Worm (Caenorhabditis elegans) whole organism, L1 larva: Measurements from ENCODE around the gene syd-2.

Experiments
- C34B4.2 ChIP-seq: sonication (generic microtip); optimal IDR thresholded peaks from 2 replicates; lab custom pipeline; 2017; ENCODE audit warnings: mild to moderate bottlenecking, missing genetic modification characterization, missing compliant biosample characterization
- Y116A8C.19 ChIP-seq: sonication (generic microtip); optimal IDR thresholded peaks from 2 replicates; lab custom pipeline; 2016; ENCODE audit warnings: missing compliant biosample characterization, missing genetic modification characterization, borderline replicate concordance
- aly-2 ChIP-seq: fragments of 150-350 bp; optimal IDR thresholded peaks from 2 replicates; lab custom pipeline; 2014; ENCODE audit warnings: missing biosample characterization, missing genetic modification characterization
- ama-1 ChIP-seq: fragments of 150-350 bp; optimal IDR thresholded peaks from 2 replicates; lab custom pipeline; 2014
- ceh-63 ChIP-seq: fragments of 200-800 bp; sonication (Bioruptor generic); optimal IDR thresholded peaks from 2 replicates; lab custom pipeline; 2018; ENCODE audit warnings: mild to moderate bottlenecking, missing genetic modification characterization, missing compliant biosample characterization
- ceh-8 ChIP-seq: fragments of 200-800 bp; sonication (Bioruptor generic); optimal IDR thresholded peaks from 2 replicates; lab custom pipeline; 2018; ENCODE audit warnings: mild to moderate bottlenecking, missing genetic modification characterization, moderate library complexity, missing compliant biosample characterization
- ceh-82 ChIP-seq, 3 experiments: fragments of 150-350 bp in 1 of 3; sonication (generic microtip) in 2 of 3; optimal IDR thresholded peaks; 2 replicates each; lab custom pipeline; 2014 to 2017; ENCODE audit warnings: missing biosample characterization in 3 of 3, missing genetic modification characterization in 3 of 3
- ceh-88 ChIP-seq: fragments of 200-800 bp; sonication (Bioruptor generic); IDR thresholded peaks from 2 replicates; pipeline ENCODE4 v1.3.6; 2022; ENCODE audit warnings: missing genetic modification characterization, missing compliant biosample characterization
- ces-1 ChIP-seq: fragments of 150-350 bp; optimal IDR thresholded peaks from 2 replicates; lab custom pipeline; 2014; ENCODE audit warnings: missing biosample characterization, missing genetic modification reagents, missing genetic modification characterization
- dpl-1 ChIP-seq, 3 experiments: fragments of 150-350 bp in 2 of 3; sonication (generic microtip) in 1 of 3; optimal IDR thresholded peaks; 2 replicates each; lab custom pipeline; 2014 to 2017; ENCODE audit warnings: missing biosample characterization in 3 of 3, missing genetic modification characterization in 3 of 3, missing genetic modification reagents in 3 of 3
- dsc-1 ChIP-seq: sonication (generic microtip); optimal IDR thresholded peaks from 2 replicates; lab custom pipeline; 2016; ENCODE audit warnings: mild to moderate bottlenecking, missing genetic modification characterization, missing compliant biosample characterization
- efl-1 ChIP-seq, 4 experiments: fragments of 150-350 bp; optimal IDR thresholded peaks in 3 of 4; peaks in 1 of 4; 1 replicate in 1 of 4; 2 replicates in 3 of 4; lab custom pipeline; 2014; ENCODE audit warnings: missing biosample characterization in 2 of 4, missing genetic modification characterization in 2 of 4, missing genetic modification reagents in 2 of 4
- efl-3 ChIP-seq: fragments of 200-800 bp; sonication (Bioruptor generic); optimal IDR thresholded peaks from 2 replicates; lab custom pipeline; 2018; ENCODE audit warnings: mild to moderate bottlenecking, missing genetic modification characterization, missing compliant biosample characterization
- elt-2 ChIP-seq: sonication (generic microtip); optimal IDR thresholded peaks from 2 replicates; lab custom pipeline; 2016; ENCODE audit warnings: missing genetic modification characterization, mild to moderate bottlenecking, inconsistent platforms, missing compliant biosample characterization, missing genetic modification reagents
- elt-3 ChIP-seq, 6 experiments: fragments of 150-350 bp in 1 of 6; sonication (generic microtip); optimal IDR thresholded peaks; 2 replicates each; lab custom pipeline; 2017 to 2018; ENCODE audit warnings: missing biosample characterization in 6 of 6, missing genetic modification characterization in 6 of 6, inconsistent platforms in 1 of 6
- fkh-10 ChIP-seq: sonication (generic microtip); optimal IDR thresholded peaks from 2 replicates; lab custom pipeline; 2017; ENCODE audit warnings: missing biosample characterization, missing genetic modification reagents, missing genetic modification characterization
- fkh-4 ChIP-seq: sonication (generic microtip); optimal IDR thresholded peaks from 2 replicates; lab custom pipeline; 2016; ENCODE audit warnings: missing compliant biosample characterization, missing genetic modification characterization, borderline replicate concordance
- fos-1 ChIP-seq: fragments of 150-350 bp; optimal IDR thresholded peaks from 2 replicates; lab custom pipeline; 2014; ENCODE audit warnings: missing biosample characterization, missing genetic modification characterization
- grh-1 ChIP-seq: fragments of 200-800 bp; sonication (Bioruptor generic); IDR thresholded peaks from 2 replicates; pipeline ENCODE4 v1.3.6; 2022; ENCODE audit warnings: missing genetic modification reagents, missing genetic modification characterization, missing compliant biosample characterization
- hlh-17 ChIP-seq: fragments of 200-800 bp; sonication (Bioruptor generic); optimal IDR thresholded peaks from 2 replicates; lab custom pipeline; 2018; ENCODE audit warnings: missing genetic modification characterization, mild to moderate bottlenecking, missing compliant biosample characterization, moderate library complexity, borderline replicate concordance
- hlh-4 ChIP-seq: sonication (generic microtip); optimal IDR thresholded peaks from 2 replicates; lab custom pipeline; 2016; ENCODE audit warnings: mild to moderate bottlenecking, missing genetic modification characterization, missing compliant biosample characterization
- hpl-2 ChIP-seq: fragments of 150-350 bp; optimal IDR thresholded peaks from 2 replicates; lab custom pipeline; 2014; ENCODE audit warnings: missing biosample characterization, missing genetic modification reagents, missing genetic modification characterization
- irx-1 ChIP-seq: sonication (generic microtip); optimal IDR thresholded peaks from 2 replicates; lab custom pipeline; 2016; ENCODE audit warnings: missing genetic modification characterization, missing compliant biosample characterization
- jun-1 ChIP-seq: fragments of 150-350 bp; optimal IDR thresholded peaks from 2 replicates; lab custom pipeline; 2014; ENCODE audit warnings: missing biosample characterization, missing genetic modification reagents, missing genetic modification characterization
- lin-15B ChIP-seq: fragments of 150-350 bp; sonication (generic microtip); optimal IDR thresholded peaks from 3 replicates; lab custom pipeline; 2014; ENCODE audit warnings: missing biosample characterization, missing genetic modification characterization
- lin-39 ChIP-seq: fragments of 150-350 bp; optimal IDR thresholded peaks from 2 replicates; lab custom pipeline; 2014; ENCODE audit warnings: missing biosample characterization, missing genetic modification reagents, missing genetic modification characterization
- lsy-2 ChIP-seq, 2 experiments: fragments of 150-350 bp; optimal IDR thresholded peaks; 2 replicates each; lab custom pipeline; 2014; ENCODE audit warnings: missing biosample characterization in 2 of 2, missing genetic modification characterization in 2 of 2
- mab-9 ChIP-seq: fragments of 200-800 bp; sonication (Bioruptor generic); IDR thresholded peaks from 2 replicates; pipeline ENCODE4 v1.3.6; 2022; ENCODE audit warnings: missing genetic modification reagents, missing genetic modification characterization, missing compliant biosample characterization
- mdl-1 ChIP-seq, 2 experiments: fragments of 150-350 bp; optimal IDR thresholded peaks; 2 replicates each; lab custom pipeline; 2014 to 2017; ENCODE audit warnings: missing biosample characterization in 2 of 2, missing genetic modification characterization in 2 of 2, inconsistent platforms in 1 of 2
- nhr-12 ChIP-seq: sonication (generic microtip); optimal IDR thresholded peaks from 2 replicates; lab custom pipeline; 2017; ENCODE audit warnings: missing biosample characterization, missing genetic modification characterization
- nhr-19 ChIP-seq: fragments of 200-800 bp; sonication (Bioruptor generic); conservative IDR thresholded peaks from 2 replicates; pipeline ENCODE4 v1.3.6; 2022; ENCODE audit warnings: missing genetic modification characterization, missing compliant biosample characterization
- nhr-237 ChIP-seq: fragments of 150-350 bp; optimal IDR thresholded peaks from 2 replicates; lab custom pipeline; 2014; ENCODE audit warnings: missing biosample characterization, missing genetic modification characterization
- nhr-28 ChIP-seq: fragments of 150-350 bp; optimal IDR thresholded peaks from 2 replicates; lab custom pipeline; 2014; ENCODE audit warnings: missing biosample characterization, missing genetic modification characterization
- nhr-47 ChIP-seq: sonication (generic microtip); optimal IDR thresholded peaks from 2 replicates; lab custom pipeline; 2016; ENCODE audit warnings: mild to moderate bottlenecking, missing genetic modification characterization, moderate library complexity, missing compliant biosample characterization
- nhr-71 ChIP-seq: sonication (generic microtip); optimal IDR thresholded peaks from 2 replicates; lab custom pipeline; 2016; ENCODE audit warnings: mild to moderate bottlenecking, missing genetic modification characterization, moderate library complexity, missing compliant biosample characterization
- nhr-76 ChIP-seq: sonication (generic microtip); optimal IDR thresholded peaks from 2 replicates; lab custom pipeline; 2017; ENCODE audit warnings: missing biosample characterization, missing genetic modification characterization
- nhr-77 ChIP-seq: fragments of 150-350 bp; optimal IDR thresholded peaks from 2 replicates; lab custom pipeline; 2014; ENCODE audit warnings: missing biosample characterization, missing genetic modification characterization
- nhr-90 ChIP-seq: sonication (generic microtip); optimal IDR thresholded peaks from 2 replicates; lab custom pipeline; 2016; ENCODE audit warnings: mild to moderate bottlenecking, missing genetic modification characterization, missing compliant biosample characterization; ENCODE audit not compliant: poor library complexity
- rnt-1 ChIP-seq: sonication (generic microtip); optimal IDR thresholded peaks from 2 replicates; lab custom pipeline; 2016; ENCODE audit warnings: mild to moderate bottlenecking, missing genetic modification characterization, moderate library complexity, missing compliant biosample characterization
- snpc-4 ChIP-seq: fragments of 150-350 bp; optimal IDR thresholded peaks from 2 replicates; lab custom pipeline; 2014; ENCODE audit warnings: missing biosample characterization, missing genetic modification characterization
- sox-4 ChIP-seq: sonication (generic microtip); optimal IDR thresholded peaks from 2 replicates; lab custom pipeline; 2016; ENCODE audit warnings: missing genetic modification characterization, missing compliant biosample characterization
- sptf-1 ChIP-seq: fragments of 150-350 bp; optimal IDR thresholded peaks from 2 replicates; lab custom pipeline; 2014; ENCODE audit warnings: missing biosample characterization, missing genetic modification characterization
- swsn-7 ChIP-seq: sonication (generic microtip); optimal IDR thresholded peaks from 2 replicates; lab custom pipeline; 2016; ENCODE audit warnings: missing genetic modification characterization, missing compliant biosample characterization
- tbx-2 ChIP-seq: sonication (generic microtip); optimal IDR thresholded peaks from 2 replicates; lab custom pipeline; 2016; ENCODE audit warnings: missing genetic modification characterization, missing compliant biosample characterization
- unc-30 ChIP-seq: sonication (generic microtip); optimal IDR thresholded peaks from 2 replicates; lab custom pipeline; 2017; ENCODE audit warnings: missing biosample characterization, missing genetic modification characterization
- unc-62 ChIP-seq: fragments of 150-350 bp; optimal IDR thresholded peaks from 2 replicates; lab custom pipeline; 2014; ENCODE audit warnings: missing biosample characterization, missing genetic modification reagents, missing genetic modification characterization
- unc-86 ChIP-seq: sonication (generic microtip); optimal IDR thresholded peaks from 2 replicates; lab custom pipeline; 2016; ENCODE audit warnings: missing genetic modification characterization, missing compliant biosample characterization
- unc-98 ChIP-seq: fragments of 200-800 bp; sonication (Bioruptor generic); IDR thresholded peaks from 2 replicates; pipeline ENCODE4 v1.3.6; 2022; ENCODE audit warnings: missing genetic modification characterization, missing compliant biosample characterization
- zag-1 ChIP-seq: fragments of 150-350 bp; optimal IDR thresholded peaks from 2 replicates; lab custom pipeline; 2014; ENCODE audit warnings: missing biosample characterization, missing genetic modification characterization
- zip-4 ChIP-seq: fragments of 200-800 bp; sonication (Bioruptor generic); optimal IDR thresholded peaks from 2 replicates; lab custom pipeline; 2018; ENCODE audit warnings: mild to moderate bottlenecking, missing genetic modification characterization, moderate library complexity, missing compliant biosample characterization
- ztf-4 ChIP-seq: fragments of 150-350 bp; optimal IDR thresholded peaks from 2 replicates; lab custom pipeline; 2014; ENCODE audit warnings: missing biosample characterization, missing genetic modification characterization

Gene syd-2

DNA sequence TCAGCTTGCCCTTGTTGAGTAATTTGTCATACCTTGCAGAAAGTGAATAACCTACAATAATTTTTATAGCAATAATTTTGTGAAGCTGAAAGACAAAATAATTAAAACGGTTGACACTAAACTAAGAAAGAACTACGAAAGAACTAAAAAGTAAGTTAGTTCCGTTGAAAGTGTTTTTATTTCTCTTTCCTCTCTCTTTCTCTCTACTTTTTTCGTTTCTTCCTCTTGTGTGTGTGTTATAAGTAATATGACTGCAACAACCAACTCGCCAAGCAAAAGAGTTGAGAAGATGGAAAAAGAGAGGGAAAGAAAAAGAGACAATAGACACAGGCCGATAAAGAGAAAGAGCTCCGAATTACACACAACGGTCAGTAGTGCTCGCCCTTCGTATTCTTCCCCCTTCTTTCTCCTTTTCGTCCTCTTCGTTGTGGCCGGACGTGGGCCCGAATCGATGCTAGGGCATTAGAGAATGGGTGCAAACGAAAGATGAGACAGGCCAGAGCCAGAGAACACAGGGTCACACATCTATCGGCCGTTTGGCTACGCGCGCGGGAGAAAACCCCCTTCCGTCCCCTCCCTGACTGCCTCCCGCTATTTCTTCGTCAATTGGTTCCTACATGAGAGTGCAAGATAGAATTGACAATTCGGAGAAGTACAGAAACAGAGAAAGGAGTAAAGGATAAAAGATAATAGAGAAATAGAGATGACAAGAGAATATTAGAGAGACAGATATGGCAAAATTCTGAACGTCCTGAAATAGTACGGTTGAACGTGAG, at the start of gene syd-2:
Gene syd-2 (minus strand): TSS at position 51 of the 776 bp plus-strand sequence.
- TF ChIP-seq lsy-2 (tag; optimal IDR thresholded peaks at IDR 0.05; lab: Kevin White, UChicago) (peak; percentile 43 to 70), lin-39 (no peak), unc-62 (no peak), swsn-7 (tag; lab: Kevin White, UChicago) (peak; percentile 81), ama-1 (no peak), snpc-4 (tag; lab: Kevin White, UChicago) (no peak), rnt-1 (peak; percentile 72), ceh-88 (GFP tag; lab: Robert Waterston, UW) (no peak), aly-2 (tag; lab: Kevin White, UChicago) (no peak), sptf-1 (tag; lab: Kevin White, UChicago) (no peak), unc-30 (tag; lab: Kevin White, UChicago) (no peak), unc-86 (peak; percentile 70), nhr-19 (GFP tag; lab: Robert Waterston, UW) (peak; percentile 70), ceh-82 (tag; optimal IDR thresholded peaks at IDR 0.05; lab: Kevin White, UChicago) (peak; percentile 60 to 73 (median 67)), nhr-77 (tag; lab: Kevin White, UChicago) (peak; percentile 74), ceh-8 (GFP tag; lab: Kevin White, UChicago) (peak; percentile 23), lin-15B (no peak), elt-3 (tag; optimal IDR thresholded peaks at IDR 0.05; lab: Kevin White, UChicago) (peak in 1 of 6 experiments; percentile 11), unc-98 (GFP tag; lab: Robert Waterston, UW) (no peak), dpl-1 (GFP tag; optimal IDR thresholded peaks at IDR 0.05; lab: Kevin White, UChicago) (peak; percentile 13 to 47 (median 32)), grh-1 (GFP tag; lab: Robert Waterston, UW) (no peak), hlh-17 (GFP tag; lab: Kevin White, UChicago) (no peak), nhr-47 (tag; lab: Kevin White, UChicago) (peak; percentile 75), zip-4 (no peak), ceh-63 (GFP tag; lab: Kevin White, UChicago) (no peak), tbx-2 (tag; lab: Kevin White, UChicago) (peak; percentile 84), ces-1 (GFP tag; lab: Kevin White, UChicago) (no peak), hlh-4 (no peak), elt-2 (tag; lab: Kevin White, UChicago) (peak; percentile 23), fkh-4 (tag; lab: Kevin White, UChicago) (peak; percentile 9), nhr-90 (peak; percentile 49), C34B4.2 (tag; lab: Kevin White, UChicago) (no peak), nhr-12 (no peak), hpl-2 (GFP tag; lab: Kevin White, UChicago) (no peak), ztf-4 (tag; lab: Kevin White, UChicago) (peak; percentile 22), mab-9 (no peak), sox-4 (tag; lab: Kevin White, UChicago) (peak; percentile 26), jun-1 (tag; lab: Kevin White, UChicago) (peak; percentile 68), fkh-10 (peak; percentile 83), Y116A8C.19 (no peak), mdl-1 (tag; optimal IDR thresholded peaks at IDR 0.05; lab: Kevin White, UChicago) (peak in 1 of 2 experiments; percentile 15), nhr-76 (tag; lab: Kevin White, UChicago) (no peak), irx-1 (tag; lab: Kevin White, UChicago) (peak; percentile 69), nhr-28 (tag; lab: Kevin White, UChicago) (no peak), zag-1 (no peak), dsc-1 (tag; lab: Kevin White, UChicago) (peak; percentile 83), nhr-71 (tag; lab: Kevin White, UChicago) (peak; percentile 90), nhr-237 (tag; lab: Kevin White, UChicago) (no peak), efl-1 (optimal IDR thresholded peaks at IDR 0.05; lab: Kevin White, UChicago) (peak; percentile 37 to 46), efl-1 (GFP tag; optimal IDR thresholded peaks at IDR 0.05 in 1 of 2; lab: Kevin White, UChicago) (peak in 1 of 2 experiments; percentile 73), efl-3 (GFP tag; lab: Kevin White, UChicago) (no peak), fos-1 (tag; lab: Kevin White, UChicago) (peak; percentile 41)
